Fruit fly (Drosophila melanogaster): ENCODE measurements around the gene PMCA.

PMCA gene

DNA sequence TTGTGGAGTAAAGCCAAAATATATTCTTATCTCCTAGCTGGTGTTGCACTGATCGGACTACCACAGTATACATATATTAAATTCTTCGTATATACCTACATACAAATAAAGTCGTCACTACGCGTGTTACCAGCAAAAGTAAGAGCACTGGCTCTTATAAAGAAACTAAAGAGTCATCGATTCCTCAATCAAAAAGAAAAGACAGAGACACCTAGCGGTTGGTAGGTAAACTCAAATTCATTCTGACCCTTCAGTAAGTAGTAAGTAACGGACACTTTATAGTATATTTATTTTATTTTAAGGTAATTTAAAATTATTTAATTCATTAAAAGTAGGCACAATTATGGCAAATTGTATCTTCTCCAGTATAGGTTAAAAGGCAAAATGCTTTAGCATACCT is 45.6 kb upstream of the PMCA start (continued):
- TF ChIP-seq HmgZ (tag; optimal IDR thresholded peaks at IDR 0.05) (no peak), h (optimal IDR thresholded peaks at IDR 0.05) (no peak), CG11695 (GFP tag; IDR thresholded peaks at IDR 0.05) (no peak), CG43689 (GFP tag; IDR thresholded peaks at IDR 0.05) (no peak), B-H1 (GFP tag; IDR thresholded peaks at IDR 0.05) (no peak), CG14860 (GFP tag; IDR thresholded peaks at IDR 0.05; ENCODE audit: partially characterized antibody) (no peak), trem (tag; optimal IDR thresholded peaks at IDR 0.05) (peak; percentile 45), Xbp1 (GFP tag; optimal IDR thresholded peaks at IDR 0.05) (peak; percentile 43), CG7271 (tag; optimal IDR thresholded peaks at IDR 0.05) (peak; percentile 39), Max (GFP tag; optimal IDR thresholded peaks at IDR 0.05) (peak; percentile 26), CG13624 (GFP tag; optimal IDR thresholded peaks at IDR 0.05) (no peak), gce (GFP tag; IDR thresholded peaks at IDR 0.05) (no peak), tap (tag; optimal IDR thresholded peaks at IDR 0.05) (peak; percentile 65), CG13424 (tag; optimal IDR thresholded peaks at IDR 0.05) (peak; percentile 44), CG16779 (GFP tag; IDR thresholded peaks at IDR 0.05) (no peak), Sry-β (GFP tag; optimal IDR thresholded peaks at IDR 0.05) (peak; percentile 32), CG9932 (GFP tag; IDR thresholded peaks at IDR 0.05) (no peak), CG13287 (GFP tag; IDR thresholded peaks at IDR 0.05; ENCODE audit: partially characterized antibody) (no peak), CG14965 (GFP tag; optimal IDR thresholded peaks at IDR 0.05; ENCODE audit: borderline replicate concordance) (peak; percentile 96), CG13894 (tag; optimal IDR thresholded peaks at IDR 0.05) (no peak), CG3407 (GFP tag; optimal IDR thresholded peaks at IDR 0.05) (peak; percentile 50), sob (GFP tag; IDR thresholded peaks at IDR 0.05) (no peak; the same call in 1 of the 2 replicates), fd64A (GFP tag; optimal IDR thresholded peaks at IDR 0.05) (peak; percentile 65), fu2 (GFP tag; optimal IDR thresholded peaks at IDR 0.05) (no peak), Bgb (GFP tag; IDR thresholded peaks at IDR 0.05; ENCODE audit: partially characterized antibody) (no peak), jumu (GFP tag; optimal IDR thresholded peaks at IDR 0.05) (no peak), CG10654 (GFP tag; optimal IDR thresholded peaks at IDR 0.05) (peak; percentile 14), NC2β (GFP tag; optimal IDR thresholded peaks at IDR 0.05) (no peak), Stat92E (GFP tag; optimal IDR thresholded peaks at IDR 0.05) (no peak), sens (GFP tag) (peak; percentile 40), CG18619 (GFP tag; optimal IDR thresholded peaks at IDR 0.05) (no peak), CG3065 (GFP tag; optimal IDR thresholded peaks at IDR 0.05) (no peak), CG3838 (GFP tag; optimal IDR thresholded peaks at IDR 0.05) (no peak), gcm (GFP tag; optimal IDR thresholded peaks at IDR 0.05) (peak; percentile 62), CG7963 (GFP tag; IDR thresholded peaks at IDR 0.05; ENCODE audit: partially characterized antibody) (no peak), corto (GFP tag; optimal IDR thresholded peaks at IDR 0.05) (no peak), nmo (GFP tag; optimal IDR thresholded peaks at IDR 0.05) (no peak), BtbVII (GFP tag; optimal IDR thresholded peaks at IDR 0.05) (peak; percentile 64), schlank (tag; optimal IDR thresholded peaks at IDR 0.05) (no peak), Oli (tag; optimal IDR thresholded peaks at IDR 0.05) (no peak), so (GFP tag; IDR thresholded peaks at IDR 0.05) (no peak), CG17361 (GFP tag; IDR thresholded peaks at IDR 0.05) (0 out of 3 replicates have a peak, but pooled peaks have one; percentile 31), vvl (GFP tag; IDR thresholded peaks at IDR 0.05) (peak; percentile 53; the same call in 1 of the 2 replicates), CG15514 (GFP tag; optimal IDR thresholded peaks at IDR 0.05) (peak; percentile 50), Trl (optimal IDR thresholded peaks at IDR 0.05) (peak; percentile 47 to 56), Trl (GFP tag; optimal IDR thresholded peaks at IDR 0.05) (peak; percentile 33), grn (GFP tag; optimal IDR thresholded peaks at IDR 0.05) (no peak), ase (GFP tag; IDR thresholded peaks at IDR 0.05) (no peak), sqz (GFP tag; optimal IDR thresholded peaks at IDR 0.05) (peak; percentile 75), CG11560 (tag; IDR thresholded peaks at IDR 0.05) (no peak), NFAT (GFP tag; IDR thresholded peaks at IDR 0.05) (no peak), HLH3B (GFP tag; IDR thresholded peaks at IDR 0.05) (no peak)

Measured in whole organism, embryonic.